Fruit fly (Drosophila melanogaster) whole organism, embryonic: ENCODE data around the gene IntS2.

Source experiments
- ATbp ChIP-seq: fragments of 200-800 bp; sonication (Bioruptor generic); optimal IDR thresholded peaks from 2 replicates; lab custom pipeline; 2017; ENCODE audit warnings: missing biosample characterization, mild to moderate bottlenecking, missing genetic modification characterization, missing genetic modification reagents
- Atf6 ChIP-seq: fragments of 200-800 bp; sonication (Bioruptor generic); IDR thresholded peaks from 2 replicates; pipeline ENCODE4 v1.3.6; 2022; ENCODE audit warnings: missing biosample characterization, missing genetic modification characterization
- CG1024 ChIP-seq: fragments of 200-800 bp; sonication (Bioruptor generic); IDR thresholded peaks from 2 replicates; pipeline ENCODE4 v1.3.6; 2022; ENCODE audit warnings: missing biosample characterization, missing genetic modification characterization
- CG10431 ChIP-seq: fragments of 200-800 bp; sonication (Bioruptor generic); optimal IDR thresholded peaks from 3 replicates; lab custom pipeline; 2018; ENCODE audit warnings: missing biosample characterization, mild to moderate bottlenecking, missing genetic modification characterization
- CG10654 ChIP-seq: fragments of 200-800 bp; sonication (Bioruptor generic); optimal IDR thresholded peaks from 2 replicates; lab custom pipeline; 2016; ENCODE audit warnings: missing biosample characterization, missing genetic modification characterization
- CG11695 ChIP-seq: fragments of 200-800 bp; sonication (Bioruptor generic); IDR thresholded peaks from 3 replicates; pipeline ENCODE4 v1.3.6; 2022; ENCODE audit warnings: missing biosample characterization, missing genetic modification characterization
- CG13894 ChIP-seq: fragments of 200-800 bp; sonication (Bioruptor generic); optimal IDR thresholded peaks from 3 replicates; lab custom pipeline; 2018; ENCODE audit warnings: missing biosample characterization, mild to moderate bottlenecking, missing genetic modification characterization, moderate library complexity
- CG1792 ChIP-seq: fragments of 200-800 bp; sonication (Bioruptor generic); optimal IDR thresholded peaks from 2 replicates; lab custom pipeline; 2016; ENCODE audit warnings: missing biosample characterization, missing genetic modification characterization
- CG2120 ChIP-seq: fragments of 200-800 bp; sonication (Bioruptor generic); optimal IDR thresholded peaks from 3 replicates; lab custom pipeline; 2016; ENCODE audit warnings: missing biosample characterization, missing genetic modification characterization
- CG30431 ChIP-seq: fragments of 200-800 bp; sonication (Bioruptor generic); optimal IDR thresholded peaks from 2 replicates; lab custom pipeline; 2017; ENCODE audit warnings: missing biosample characterization, missing genetic modification characterization
- CG3407 ChIP-seq: fragments of 200-800 bp; sonication (Bioruptor generic); optimal IDR thresholded peaks from 2 replicates; lab custom pipeline; 2018; ENCODE audit warnings: missing biosample characterization, mild to moderate bottlenecking, missing genetic modification characterization
- CG3995 ChIP-seq: fragments of 200-800 bp; sonication (Bioruptor generic); optimal IDR thresholded peaks from 3 replicates; lab custom pipeline; 2016; ENCODE audit warnings: missing biosample characterization, missing genetic modification characterization
- CG4360 ChIP-seq: fragments of 200-800 bp; sonication (Bioruptor generic); IDR thresholded peaks from 2 replicates; pipeline ENCODE4 v1.3.6; 2022; ENCODE audit warnings: missing biosample characterization, missing genetic modification characterization
- CG4617 ChIP-seq: fragments of 200-800 bp; sonication (Bioruptor generic); optimal IDR thresholded peaks from 3 replicates; lab custom pipeline; 2016; ENCODE audit warnings: missing biosample characterization, missing genetic modification characterization, borderline replicate concordance
- CG4820 ChIP-seq: fragments of 200-800 bp; sonication (Bioruptor generic); optimal IDR thresholded peaks from 3 replicates; lab custom pipeline; 2016; ENCODE audit warnings: missing biosample characterization, missing genetic modification characterization
- CG6254 ChIP-seq: fragments of 200-800 bp; sonication (Bioruptor generic); optimal IDR thresholded peaks from 3 replicates; lab custom pipeline; 2017; ENCODE audit warnings: mild to moderate bottlenecking, missing biosample characterization, missing genetic modification reagents, missing genetic modification characterization
- CG6654 ChIP-seq: fragments of 200-800 bp; sonication (Bioruptor generic); optimal IDR thresholded peaks from 2 replicates; lab custom pipeline; 2017; ENCODE audit warnings: missing biosample characterization, mild to moderate bottlenecking, missing genetic modification characterization
- CG7786 ChIP-seq: fragments of 200-800 bp; sonication (Bioruptor generic); optimal IDR thresholded peaks from 2 replicates; lab custom pipeline; 2016; ENCODE audit warnings: missing biosample characterization, missing genetic modification characterization
- CG7987 ChIP-seq: fragments of 200-800 bp; sonication (Bioruptor generic); optimal IDR thresholded peaks from 2 replicates; lab custom pipeline; 2018; ENCODE audit warnings: missing biosample characterization, mild to moderate bottlenecking, missing genetic modification characterization, moderate library complexity
- D19B ChIP-seq: fragments of 200-800 bp; sonication (Bioruptor generic); optimal IDR thresholded peaks from 2 replicates; lab custom pipeline; 2017; ENCODE audit warnings: missing biosample characterization, mild to moderate bottlenecking, missing genetic modification characterization
- Dbx ChIP-seq: fragments of 200-800 bp; sonication (Bioruptor generic); IDR thresholded peaks from 3 replicates; pipeline ENCODE4 v1.3.6; 2022; ENCODE audit warnings: missing biosample characterization, missing genetic modification characterization
- Dek ChIP-seq: fragments of 200-800 bp; sonication (Bioruptor generic); optimal IDR thresholded peaks from 3 replicates; lab custom pipeline; 2019; ENCODE audit warnings: missing biosample characterization, mild to moderate bottlenecking, missing genetic modification characterization, moderate library complexity
- Ets65A ChIP-seq: fragments of 200-800 bp; sonication (Bioruptor generic); peaks from one replicate; lab custom pipeline; 2016; ENCODE audit warnings: missing biosample characterization, missing genetic modification characterization
- Gsc ChIP-seq: fragments of 200-800 bp; sonication (Bioruptor generic); IDR thresholded peaks from 2 replicates; pipeline ENCODE4 v1.3.6; 2022; ENCODE audit warnings: missing biosample characterization, missing genetic modification characterization
- H15 ChIP-seq: fragments of 200-800 bp; sonication (Bioruptor generic); IDR thresholded peaks from 3 replicates; pipeline ENCODE4 v1.3.6; 2022; ENCODE audit warnings: missing biosample characterization, missing genetic modification characterization
- Lim3 ChIP-seq: fragments of 200-800 bp; sonication (Bioruptor generic); IDR thresholded peaks from 2 replicates; pipeline ENCODE4 v1.3.6; 2022; ENCODE audit warnings: missing biosample characterization, missing genetic modification characterization
- Mad ChIP-seq: fragments of 200-800 bp; sonication (Bioruptor generic); optimal IDR thresholded peaks from 2 replicates; lab custom pipeline; 2016; ENCODE audit warnings: missing biosample characterization, missing genetic modification characterization
- Max ChIP-seq: fragments of 200-800 bp; sonication (Bioruptor generic); optimal IDR thresholded peaks from 2 replicates; lab custom pipeline; 2016; ENCODE audit warnings: missing biosample characterization, mild to moderate bottlenecking, missing genetic modification characterization
- Myb ChIP-seq: fragments of 200-800 bp; sonication (Bioruptor generic); optimal IDR thresholded peaks from 2 replicates; lab custom pipeline; 2016; ENCODE audit warnings: missing biosample characterization, missing genetic modification characterization
- Nf-YB ChIP-seq: fragments of 200-800 bp; sonication (Bioruptor generic); optimal IDR thresholded peaks from 3 replicates; lab custom pipeline; 2019; ENCODE audit warnings: missing biosample characterization, mild to moderate bottlenecking, missing genetic modification characterization, moderate library complexity
- PHDP ChIP-seq: fragments of 200-800 bp; sonication (Bioruptor generic); optimal IDR thresholded peaks from 3 replicates; lab custom pipeline; 2018; ENCODE audit warnings: missing biosample characterization, mild to moderate bottlenecking, missing genetic modification characterization, moderate library complexity
- Pdp1 ChIP-seq, 2 experiments: fragments of 200-800 bp; sonication (Bioruptor generic); optimal IDR thresholded peaks; 3 replicates each; lab custom pipeline; 2016; ENCODE audit warnings: missing biosample characterization in 2 of 2, missing genetic modification characterization in 2 of 2, mild to moderate bottlenecking in 1 of 2, moderate library complexity in 1 of 2
- Ravus ChIP-seq: fragments of 200-800 bp; sonication (Bioruptor generic); IDR thresholded peaks from 2 replicates; pipeline ENCODE4 v1.3.6; 2022; ENCODE audit warnings: missing biosample characterization, missing genetic modification characterization
- Spps ChIP-seq: fragments of 200-800 bp; sonication (Bioruptor generic); optimal IDR thresholded peaks from 2 replicates; lab custom pipeline; 2018; ENCODE audit warnings: missing biosample characterization, mild to moderate bottlenecking, missing genetic modification characterization
- chinmo ChIP-seq: fragments of 200-800 bp; sonication (Bioruptor generic); IDR thresholded peaks from 4 replicates; pipeline ENCODE4 v1.3.6; 2022; ENCODE audit warnings: missing biosample characterization, missing genetic modification characterization; ENCODE audit not compliant: partially characterized antibody
- cwo ChIP-seq: fragments of 200-800 bp; sonication (Bioruptor generic); optimal IDR thresholded peaks from 3 replicates; lab custom pipeline; 2017; ENCODE audit warnings: missing biosample characterization, missing genetic modification characterization, mild to moderate bottlenecking, moderate library complexity, missing genetic modification reagents
- da ChIP-seq: fragments of 200-800 bp; sonication (Bioruptor generic); optimal IDR thresholded peaks from 2 replicates; lab custom pipeline; 2016; ENCODE audit warnings: missing biosample characterization, missing genetic modification characterization
- emc ChIP-seq: fragments of 200-800 bp; sonication (Bioruptor generic); optimal IDR thresholded peaks from 2 replicates; lab custom pipeline; 2016; ENCODE audit warnings: missing biosample characterization, missing genetic modification characterization
- exex ChIP-seq: fragments of 200-800 bp; sonication (Bioruptor generic); optimal IDR thresholded peaks from 4 replicates; lab custom pipeline; 2018; ENCODE audit warnings: missing biosample characterization, mild to moderate bottlenecking, missing genetic modification characterization, moderate library complexity
- fu2 ChIP-seq: fragments of 200-800 bp; sonication (Bioruptor generic); optimal IDR thresholded peaks from 2 replicates; lab custom pipeline; 2016; ENCODE audit warnings: missing biosample characterization, missing genetic modification characterization
- hb ChIP-seq: fragments of 200-800 bp; sonication (Bioruptor generic); IDR thresholded peaks from 3 replicates; pipeline ENCODE4 v1.3.6; 2022; ENCODE audit warnings: missing biosample characterization, missing genetic modification characterization; ENCODE audit not compliant: partially characterized antibody
- hkb ChIP-seq, 2 experiments: fragments of 200-800 bp in 1 of 2; fragments of >200 bp in 1 of 2; sonication (Bioruptor generic) in 1 of 2; IDR thresholded peaks in 1 of 2; optimal IDR thresholded peaks in 1 of 2; 2 replicates each; pipeline versions ENCODE4 v1.3.6 to Lab custom; 2017 to 2022; ENCODE audit warnings: missing biosample characterization in 1 of 2, missing genetic modification characterization in 1 of 2
- nerfin-1 ChIP-seq: fragments of 200-800 bp; sonication (Bioruptor generic); optimal IDR thresholded peaks from 3 replicates; lab custom pipeline; 2019; ENCODE audit warnings: missing biosample characterization, mild to moderate bottlenecking, missing genetic modification characterization, moderate library complexity
- odd ChIP-seq: fragments of 200-800 bp; sonication (Bioruptor generic); optimal IDR thresholded peaks from 2 replicates; lab custom pipeline; 2017; ENCODE audit warnings: missing biosample characterization, mild to moderate bottlenecking, missing genetic modification characterization
- salm ChIP-seq: fragments of 200-800 bp; sonication (Bioruptor generic); optimal IDR thresholded peaks from 2 replicates; lab custom pipeline; 2018; ENCODE audit warnings: missing biosample characterization, mild to moderate bottlenecking, missing genetic modification characterization
- slou ChIP-seq: fragments of 200-800 bp; sonication (Bioruptor generic); optimal IDR thresholded peaks from 3 replicates; lab custom pipeline; 2016; ENCODE audit warnings: missing biosample characterization, missing genetic modification characterization
- sqz ChIP-seq: fragments of 200-800 bp; sonication (Bioruptor generic); optimal IDR thresholded peaks from 3 replicates; lab custom pipeline; 2018; ENCODE audit warnings: missing biosample characterization, mild to moderate bottlenecking, missing genetic modification characterization
- ssp ChIP-seq: fragments of 200-800 bp; sonication (Bioruptor generic); IDR thresholded peaks from 2 replicates; pipeline ENCODE4 v1.3.6; 2022; ENCODE audit warnings: missing biosample characterization, missing genetic modification characterization
- tgo ChIP-seq: fragments of 200-800 bp; sonication (Bioruptor generic); IDR thresholded peaks from 3 replicates; pipeline ENCODE4 v1.3.6; 2022; ENCODE audit warnings: missing biosample characterization, missing genetic modification characterization
- toy ChIP-seq: fragments of 200-800 bp; sonication (Bioruptor generic); IDR thresholded peaks from 2 replicates; pipeline ENCODE4 v1.3.6; 2022; ENCODE audit warnings: missing biosample characterization, missing genetic modification characterization

Gene IntS2

DNA sequence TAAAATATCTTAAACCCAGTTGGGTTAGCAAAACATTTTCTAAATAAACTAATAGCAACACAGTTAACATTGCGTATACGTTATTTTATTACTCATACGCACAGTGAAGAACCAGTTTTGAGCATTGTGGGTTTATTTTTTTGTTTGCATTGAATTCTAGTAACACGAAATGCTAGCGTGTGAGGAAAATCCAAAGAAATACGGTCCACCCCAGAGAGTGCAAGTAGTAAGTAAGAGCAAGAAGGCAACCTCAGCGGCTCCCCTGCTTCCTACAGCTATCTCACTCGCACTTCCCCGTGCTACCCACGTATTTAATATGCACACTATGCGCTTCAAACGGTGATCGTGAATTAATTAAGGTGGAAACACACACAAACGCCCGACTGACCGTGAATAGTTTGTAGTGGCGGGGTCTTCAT, 31.6 kb downstream of the IntS2 start (continued):
- TF ChIP-seq Dbx (GFP tag; lab: Robert Waterston, UW), result peak; percentile 77
- TF ChIP-seq ATbp (GFP tag; lab: Kevin White, UChicago), result peak; percentile 79
- peak; percentile 58 for TF ChIP-seq CG10431 (GFP tag; lab: Kevin White, UChicago)
- TF ChIP-seq H15, result peak; percentile 68; the same call in 2 of the 3 replicates
- peak; percentile 79 for TF ChIP-seq CG10654 (GFP tag; lab: Kevin White, UChicago)
- peak; percentile 86 for TF ChIP-seq CG2120 (GFP tag; lab: Kevin White, UChicago)
- TF ChIP-seq CG4820, result peak; percentile 69
- peak; percentile 29; the same call in 1 of the 2 replicates for TF ChIP-seq Ravus (GFP tag; lab: Robert Waterston, UW)
- TF ChIP-seq Ets65A, result peak; percentile 97
- peak; percentile 70 for TF ChIP-seq CG6654 (GFP tag; lab: Kevin White, UChicago)
- TF ChIP-seq CG30431, result peak; percentile 54
- peak; percentile 95 for TF ChIP-seq chinmo
- TF ChIP-seq Myb (GFP tag; lab: Kevin White, UChicago), result peak; percentile 64
- TF ChIP-seq Pdp1 (GFP tag; optimal IDR thresholded peaks at IDR 0.05; lab: Kevin White, UChicago), result peak; percentile 65 to 79
- peak; percentile 70 for TF ChIP-seq CG3995 (GFP tag; lab: Kevin White, UChicago)
- TF ChIP-seq CG4617 (GFP tag; lab: Kevin White, UChicago), result peak; percentile 29
- peak; percentile 93 for TF ChIP-seq PHDP (tag; lab: Kevin White, UChicago)
- TF ChIP-seq Mad, result peak; percentile 74
- TF ChIP-seq Max (GFP tag; lab: Kevin White, UChicago), result peak; percentile 77
- peak; percentile 61 for TF ChIP-seq slou (GFP tag; lab: Kevin White, UChicago)
- TF ChIP-seq CG4360 (GFP tag; lab: Robert Waterston, UW), result peak; percentile 34; the same call in 1 of the 2 replicates
- peak; percentile 65 for TF ChIP-seq emc (GFP tag; lab: Kevin White, UChicago)
- TF ChIP-seq da, result peak; percentile 62
- TF ChIP-seq CG1024 (GFP tag; lab: Robert Waterston, UW), result 0 out of 2 replicates have a peak, but pooled peaks have one; percentile 36
- TF ChIP-seq CG3407, result peak; percentile 67
- TF ChIP-seq CG7987 (GFP tag; lab: Kevin White, UChicago), result peak; percentile 88
- TF ChIP-seq CG6254 (GFP tag; lab: Kevin White, UChicago), result peak; percentile 76
- peak; percentile 80 for TF ChIP-seq D19B (GFP tag; lab: Kevin White, UChicago)
- TF ChIP-seq CG1792 (GFP tag; lab: Kevin White, UChicago), result peak; percentile 82
- TF ChIP-seq toy (GFP tag; lab: Robert Waterston, UW), result 0 out of 2 replicates have a peak, but pooled peaks have one; percentile 32
- TF ChIP-seq hb (GFP tag; lab: Robert Waterston, UW), result no peak
- TF ChIP-seq Nf-YB (GFP tag; lab: Kevin White, UChicago), result peak; percentile 67
- TF ChIP-seq fu2 (GFP tag; lab: Kevin White, UChicago), result peak; percentile 76
- peak; percentile 86 for TF ChIP-seq nerfin-1 (tag; lab: Kevin White, UChicago)
- peak; percentile 88 for TF ChIP-seq odd (GFP tag; lab: Kevin White, UChicago)
- no peak for TF ChIP-seq hkb (optimal IDR thresholded peaks at IDR 0.05; lab: Kevin White, UChicago)
- peak; percentile 89 for TF ChIP-seq hkb (GFP tag; IDR thresholded peaks at IDR 0.05; lab: Robert Waterston, UW)
- peak; percentile 92 for TF ChIP-seq salm (tag; lab: Kevin White, UChicago)
- no peak for TF ChIP-seq Gsc (GFP tag; lab: Robert Waterston, UW)
- peak; percentile 92 for TF ChIP-seq CG11695
- peak; percentile 90 for TF ChIP-seq Atf6 (GFP tag; lab: Robert Waterston, UW)
- TF ChIP-seq Lim3, result peak; percentile 25; the same call in 1 of the 2 replicates
- peak; percentile 84 for TF ChIP-seq Dek (tag; lab: Kevin White, UChicago)
- TF ChIP-seq cwo, result peak; percentile 83
- TF ChIP-seq sqz (GFP tag; lab: Kevin White, UChicago), result peak; percentile 84
- peak; percentile 15 for TF ChIP-seq Spps (tag; lab: Kevin White, UChicago)
- TF ChIP-seq exex (tag; lab: Kevin White, UChicago), result peak; percentile 57
- TF ChIP-seq tgo, result peak; percentile 71
- peak; percentile 78 for TF ChIP-seq CG13894 (tag; lab: Kevin White, UChicago)
- TF ChIP-seq ssp (GFP tag; lab: Robert Waterston, UW), result peak; percentile 51; the same call in 1 of the 2 replicates
- peak; percentile 81 for TF ChIP-seq CG7786 (GFP tag; lab: Kevin White, UChicago)
